Worm (Caenorhabditis elegans): ENCODE measurements around the gene decr-1.2.

decr-1.2 gene

DNA sequence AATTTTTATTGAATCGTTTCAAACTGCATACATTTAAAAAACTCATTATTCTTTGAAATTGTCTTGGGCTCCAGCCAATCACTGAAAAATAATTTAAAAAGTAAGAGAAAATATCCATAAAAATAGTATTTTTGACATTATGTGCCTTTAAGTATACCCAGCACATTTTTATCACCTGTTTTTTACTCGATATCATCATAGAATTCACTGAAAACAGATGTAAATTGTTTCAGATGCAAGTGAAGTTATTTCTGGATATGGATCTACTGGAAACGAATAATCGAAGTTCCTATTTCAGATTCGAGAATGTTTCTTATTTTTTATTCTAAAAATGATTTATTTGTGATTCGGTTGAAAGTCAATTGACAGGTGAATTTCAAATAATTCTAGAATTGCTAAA lies 9.2 kb downstream of the decr-1.2 start:
- TF ChIP-seq hlh-15 (tag; optimal IDR thresholded peaks at IDR 0.05) (no peak), hlh-8 (tag; optimal IDR thresholded peaks at IDR 0.05) (no peak), fax-1 (tag; optimal IDR thresholded peaks at IDR 0.05) (no peak), ceh-2 (tag; optimal IDR thresholded peaks at IDR 0.05) (no peak), tbx-7 (tag; optimal IDR thresholded peaks at IDR 0.05) (no peak), K02D7.2 (tag; optimal IDR thresholded peaks at IDR 0.05) (no peak), pax-1 (tag; optimal IDR thresholded peaks at IDR 0.05) (no peak), hlh-30 (tag; optimal IDR thresholded peaks at IDR 0.05; ENCODE audit: insufficient read depth) (no peak), npax-4 (tag; optimal IDR thresholded peaks at IDR 0.05) (no peak), pag-3 (tag; optimal IDR thresholded peaks at IDR 0.05; ENCODE audit: borderline replicate concordance) (no peak)

DNA sequence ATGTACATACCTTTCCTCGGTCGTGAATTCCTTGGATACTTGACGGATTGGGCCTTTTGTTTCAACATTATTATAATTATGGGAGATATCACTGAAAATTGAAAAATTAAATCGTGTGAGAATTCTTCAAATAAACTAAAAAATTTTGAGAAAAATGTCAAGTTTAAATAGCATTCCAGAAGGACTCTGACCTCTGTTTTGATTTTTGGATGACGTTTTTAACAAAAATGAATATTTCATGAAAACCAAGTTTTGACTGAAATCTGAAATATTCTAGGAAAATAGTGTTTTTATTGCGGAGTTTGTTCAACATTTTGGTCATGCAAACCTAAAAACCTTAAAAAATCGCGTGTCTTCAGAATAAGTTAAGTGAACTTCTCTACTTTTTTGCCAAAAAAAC lies 10.8 kb downstream of the decr-1.2 start, which contains the start of gene glb-27:
TSS of gene glb-27 (minus strand) at position 101 of the 400 bp plus-strand sequence.
- no peak for TF ChIP-seq dmd-4 (tag; optimal IDR thresholded peaks at IDR 0.05; ENCODE audit: borderline replicate concordance)
- no peak for TF ChIP-seq C38D4.7 (GFP tag; optimal IDR thresholded peaks at IDR 0.05)
- TF ChIP-seq tbx-2 (tag; optimal IDR thresholded peaks at IDR 0.05), result no peak
- TF ChIP-seq ceh-30 (tag; optimal IDR thresholded peaks at IDR 0.05), result no peak
- TF ChIP-seq zip-5 (tag; optimal IDR thresholded peaks at IDR 0.05), result no peak
- TF ChIP-seq rnt-1 (tag; optimal IDR thresholded peaks at IDR 0.05), result no peak
- no peak for TF ChIP-seq pha-2 (tag; optimal IDR thresholded peaks at IDR 0.05)
- no peak for TF ChIP-seq unc-42 (tag; optimal IDR thresholded peaks at IDR 0.05)
- TF ChIP-seq hlh-30 (tag; optimal IDR thresholded peaks at IDR 0.05; ENCODE audit: insufficient read depth), result no peak

DNA sequence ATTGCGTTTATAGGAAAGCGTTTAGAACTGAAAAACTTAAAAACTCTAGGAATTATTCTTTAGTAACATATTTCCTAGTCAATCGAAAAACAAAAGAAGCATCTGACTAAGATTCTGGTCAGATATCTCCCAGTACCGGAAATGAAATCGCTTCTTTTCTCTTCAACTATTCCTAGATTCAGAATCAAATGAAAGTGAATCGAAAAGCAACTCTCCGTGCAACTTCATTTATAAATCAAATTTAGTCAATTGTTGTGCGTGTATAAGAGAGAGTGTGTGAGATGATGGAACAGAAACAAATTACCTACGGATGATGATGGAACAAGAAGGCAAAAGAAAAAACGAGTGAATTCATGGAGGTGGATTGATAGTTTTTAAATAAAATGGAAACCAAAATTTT lies 13.8 kb downstream of the decr-1.2 start:
- TF ChIP-seq fkh-10 (GFP tag; optimal IDR thresholded peaks at IDR 0.05) (peak; percentile 14), unc-42 (tag; optimal IDR thresholded peaks at IDR 0.05) (peak; percentile 97), K09A11.1 (tag; optimal IDR thresholded peaks at IDR 0.05; ENCODE audit: insufficient read depth) (no peak)

DNA sequence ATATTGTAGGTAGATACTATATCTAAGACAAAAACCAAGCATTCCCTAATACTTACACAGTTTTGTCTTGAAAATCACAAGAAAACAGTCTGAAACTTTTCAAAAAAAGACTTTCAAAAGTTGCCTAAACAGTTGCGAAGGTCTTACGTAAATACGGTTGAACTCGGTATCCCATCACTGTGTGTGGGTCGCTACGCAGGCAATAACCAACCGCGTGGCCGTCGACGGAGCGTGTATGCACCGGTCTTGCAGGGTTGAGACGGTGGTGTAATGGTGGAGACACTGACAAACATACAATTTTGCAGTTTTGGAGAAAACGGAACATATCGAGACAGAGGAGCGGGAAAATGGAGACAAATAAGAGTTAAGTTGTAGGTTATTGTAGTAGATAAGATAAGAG lies 15.8 kb downstream of the decr-1.2 start, which contains the start of gene iff-2:
TSS of gene iff-2 (minus strand) at position 141 of the 400 bp plus-strand sequence.
- peak; percentile 14 for TF ChIP-seq K02D7.2 (tag; optimal IDR thresholded peaks at IDR 0.05)
- TF ChIP-seq pax-1 (tag; optimal IDR thresholded peaks at IDR 0.05), result peak; percentile 83
- no peak for TF ChIP-seq pag-3 (tag; optimal IDR thresholded peaks at IDR 0.05; ENCODE audit: borderline replicate concordance)
- no peak for TF ChIP-seq eyg-1 (tag; optimal IDR thresholded peaks at IDR 0.05)
- TF ChIP-seq T23F11.4 (GFP tag; optimal IDR thresholded peaks at IDR 0.05), result peak; percentile 69
- peak; percentile 97 for TF ChIP-seq ref-2 (tag; optimal IDR thresholded peaks at IDR 0.05)
- TF ChIP-seq fkh-6 (tag; optimal IDR thresholded peaks at IDR 0.05), result peak; percentile 68
- peak; percentile 83 for TF ChIP-seq ztf-16 (tag; optimal IDR thresholded peaks at IDR 0.05)
- no peak for TF ChIP-seq zip-5 (tag; optimal IDR thresholded peaks at IDR 0.05)
- TF ChIP-seq ceh-6 (GFP tag; optimal IDR thresholded peaks at IDR 0.05), result peak; percentile 56
- peak; percentile 98 for TF ChIP-seq dve-1 (tag; optimal IDR thresholded peaks at IDR 0.05)
- TF ChIP-seq madf-2 (tag; optimal IDR thresholded peaks at IDR 0.05), result peak; percentile 70
- TF ChIP-seq tbx-2 (tag; optimal IDR thresholded peaks at IDR 0.05), result peak; percentile 97
- TF ChIP-seq ceh-30 (tag; optimal IDR thresholded peaks at IDR 0.05), result peak; percentile 39
- no peak for TF ChIP-seq elt-4 (tag; optimal IDR thresholded peaks at IDR 0.05)
- TF ChIP-seq F13H6.1 (tag; optimal IDR thresholded peaks at IDR 0.05), result peak; percentile 66
- peak; percentile 99 for TF ChIP-seq ceh-18 (tag; optimal IDR thresholded peaks at IDR 0.05)
- peak; percentile 1 for TF ChIP-seq dmd-4 (tag; optimal IDR thresholded peaks at IDR 0.05; ENCODE audit: borderline replicate concordance)
- TF ChIP-seq ttx-3 (tag; optimal IDR thresholded peaks at IDR 0.05), result peak; percentile 37
- no peak for TF ChIP-seq ahr-1 (tag; optimal IDR thresholded peaks at IDR 0.05)
- TF ChIP-seq Y22D7AL.16 (tag; optimal IDR thresholded peaks at IDR 0.05), result no peak
- TF ChIP-seq elt-2 (tag; optimal IDR thresholded peaks at IDR 0.05), result peak; percentile 91
- TF ChIP-seq fax-1 (tag; optimal IDR thresholded peaks at IDR 0.05), result no peak
- peak; percentile 18 for TF ChIP-seq C38D4.7 (GFP tag; optimal IDR thresholded peaks at IDR 0.05)
- peak; percentile 78 for TF ChIP-seq sdc-2 (tag; optimal IDR thresholded peaks at IDR 0.05)
- TF ChIP-seq lin-11 (tag; optimal IDR thresholded peaks at IDR 0.05), result peak; percentile 13
- peak; percentile 59 for TF ChIP-seq fkh-10 (GFP tag; optimal IDR thresholded peaks at IDR 0.05)
- peak; percentile 51 for TF ChIP-seq ama-1 (optimal IDR thresholded peaks at IDR 0.05)
- peak; percentile 67 for TF ChIP-seq ceh-22 (tag; optimal IDR thresholded peaks at IDR 0.05)
- peak; percentile 80 for TF ChIP-seq K09A11.1 (tag; optimal IDR thresholded peaks at IDR 0.05; ENCODE audit: insufficient read depth)
- TF ChIP-seq hlh-13 (GFP tag; optimal IDR thresholded peaks at IDR 0.05), result no peak
- TF ChIP-seq ceh-19 (GFP tag; optimal IDR thresholded peaks at IDR 0.05), result peak; percentile 62
- TF ChIP-seq pha-4 (tag; optimal IDR thresholded peaks at IDR 0.05), result no peak
- TF ChIP-seq lim-6 (tag; optimal IDR thresholded peaks at IDR 0.05), result no peak
- peak; percentile 93 for TF ChIP-seq unc-42 (tag; optimal IDR thresholded peaks at IDR 0.05)
- peak; percentile 96 for TF ChIP-seq ceh-34 (tag; optimal IDR thresholded peaks at IDR 0.05)
- peak; percentile 46 for TF ChIP-seq pha-2 (tag; optimal IDR thresholded peaks at IDR 0.05)
- peak; percentile 95 for TF ChIP-seq rnt-1 (tag; optimal IDR thresholded peaks at IDR 0.05)
- peak; percentile 39; the same call in 1 of the 2 replicates for TF ChIP-seq sox-2 (GFP tag; IDR thresholded peaks at IDR 0.05)

Measured in whole organism, late embryonic.